Fruit fly (Drosophila melanogaster) whole organism, embryonic: ENCODE data around the gene CG45045.

Source experiments
- Abd-B ChIP-seq: fragments of 200-800 bp; sonication (Bioruptor generic); optimal IDR thresholded peaks from 2 replicates; lab custom pipeline; 2018; ENCODE audit warnings: missing biosample characterization, mild to moderate bottlenecking, missing genetic modification characterization, moderate library complexity
- Atf-2 ChIP-seq: fragments of 200-800 bp; sonication (Bioruptor generic); optimal IDR thresholded peaks from 2 replicates; lab custom pipeline; 2016; ENCODE audit warnings: missing biosample characterization, missing genetic modification characterization
- Bdp1 ChIP-seq: fragments of 200-800 bp; sonication (Bioruptor generic); optimal IDR thresholded peaks from 3 replicates; lab custom pipeline; 2016; ENCODE audit warnings: missing biosample characterization, missing genetic modification characterization
- CG10209 ChIP-seq: fragments of 200-800 bp; sonication (Bioruptor generic); optimal IDR thresholded peaks from 3 replicates; lab custom pipeline; 2017; ENCODE audit warnings: missing biosample characterization, mild to moderate bottlenecking, missing genetic modification characterization, missing genetic modification reagents
- CG12071 ChIP-seq: fragments of 200-800 bp; sonication (Bioruptor generic); optimal IDR thresholded peaks from 3 replicates; lab custom pipeline; 2018; ENCODE audit warnings: missing biosample characterization, mild to moderate bottlenecking, missing genetic modification characterization
- CG12219 ChIP-seq: fragments of 200-800 bp; sonication (Bioruptor generic); optimal IDR thresholded peaks from 3 replicates; lab custom pipeline; 2018; ENCODE audit warnings: missing biosample characterization, mild to moderate bottlenecking, missing genetic modification characterization
- CG15601 ChIP-seq: fragments of 200-800 bp; sonication (Bioruptor generic); optimal IDR thresholded peaks from 3 replicates; lab custom pipeline; 2019; ENCODE audit warnings: missing biosample characterization, mild to moderate bottlenecking, missing genetic modification characterization, moderate library complexity
- CG15696 ChIP-seq: fragments of 200-800 bp; sonication (Bioruptor generic); optimal IDR thresholded peaks from 2 replicates; lab custom pipeline; 2019; ENCODE audit warnings: missing biosample characterization, mild to moderate bottlenecking, missing genetic modification characterization, moderate library complexity
- CG2120 ChIP-seq: fragments of 200-800 bp; sonication (Bioruptor generic); optimal IDR thresholded peaks from 3 replicates; lab custom pipeline; 2016; ENCODE audit warnings: missing biosample characterization, missing genetic modification characterization
- CG30020 ChIP-seq: fragments of 200-800 bp; optimal IDR thresholded peaks from 2 replicates; lab custom pipeline; 2019; ENCODE audit warnings: missing biosample characterization, mild to moderate bottlenecking, missing genetic modification characterization, moderate library complexity
- CG3163 ChIP-seq: fragments of 200-800 bp; sonication (Bioruptor generic); optimal IDR thresholded peaks from 3 replicates; lab custom pipeline; 2016; ENCODE audit warnings: missing biosample characterization, missing genetic modification characterization
- CG3726 ChIP-seq: fragments of 200-800 bp; sonication (Bioruptor generic); IDR thresholded peaks from 3 replicates; pipeline ENCODE4, ENCODE4 v1.3.6; 2022; ENCODE audit warnings: missing biosample characterization, missing genetic modification characterization
- CG4617 ChIP-seq: fragments of 200-800 bp; sonication (Bioruptor generic); optimal IDR thresholded peaks from 3 replicates; lab custom pipeline; 2016; ENCODE audit warnings: missing biosample characterization, missing genetic modification characterization, borderline replicate concordance
- CG6272 ChIP-seq: fragments of 200-800 bp; sonication (Bioruptor generic); IDR thresholded peaks from 2 replicates; pipeline ENCODE4 v1.3.6; 2022; ENCODE audit warnings: missing biosample characterization, missing genetic modification characterization
- CG7556 ChIP-seq: fragments of 200-800 bp; sonication (Bioruptor generic); optimal IDR thresholded peaks from 2 replicates; lab custom pipeline; 2017; ENCODE audit warnings: missing biosample characterization, mild to moderate bottlenecking, missing genetic modification characterization
- CG8290 ChIP-seq, 3 experiments: fragments of 200-800 bp; sonication (Bioruptor generic); optimal IDR thresholded peaks; 2 replicates each; lab custom pipeline; 2016 to 2019; ENCODE audit warnings: missing biosample characterization in 3 of 3, missing genetic modification characterization in 3 of 3, mild to moderate bottlenecking in 2 of 3, moderate library complexity in 1 of 3
- CG9817 ChIP-seq: fragments of 200-800 bp; sonication (Bioruptor generic); optimal IDR thresholded peaks from 2 replicates; lab custom pipeline; 2018; ENCODE audit warnings: missing biosample characterization, mild to moderate bottlenecking, missing genetic modification characterization, moderate library complexity
- CG9876 ChIP-seq: fragments of 200-800 bp; sonication (Bioruptor generic); optimal IDR thresholded peaks from 2 replicates; lab custom pipeline; 2016; ENCODE audit warnings: missing biosample characterization, missing genetic modification characterization
- D19A ChIP-seq: fragments of 200-800 bp; optimal IDR thresholded peaks from 3 replicates; lab custom pipeline; 2019; ENCODE audit warnings: missing biosample characterization, mild to moderate bottlenecking, missing genetic modification characterization, moderate library complexity
- Dip3 ChIP-seq: fragments of 200-800 bp; sonication (Bioruptor generic); optimal IDR thresholded peaks from 3 replicates; lab custom pipeline; 2016; ENCODE audit warnings: missing biosample characterization, missing genetic modification characterization
- Dll ChIP-seq: fragments of 200-800 bp; sonication (Bioruptor generic); IDR thresholded peaks from 4 replicates; pipeline ENCODE4 v1.3.6; 2022; ENCODE audit warnings: missing biosample characterization, missing genetic modification characterization; ENCODE audit not compliant: partially characterized antibody
- Dref ChIP-seq: fragments of 200-800 bp; sonication (Bioruptor generic); IDR thresholded peaks from 2 replicates; pipeline ENCODE4 v1.3.6; 2022; ENCODE audit warnings: missing biosample characterization, missing genetic modification characterization
- HLH54F ChIP-seq: fragments of 200-800 bp; sonication (Bioruptor generic); optimal IDR thresholded peaks from 3 replicates; lab custom pipeline; 2016; ENCODE audit warnings: missing biosample characterization, missing genetic modification characterization
- NfI ChIP-seq: fragments of 200-800 bp; sonication (Bioruptor generic); optimal IDR thresholded peaks from 3 replicates; lab custom pipeline; 2018; ENCODE audit warnings: missing biosample characterization, mild to moderate bottlenecking, missing genetic modification characterization, moderate library complexity
- Scr ChIP-seq: fragments of 200-800 bp; sonication (Bioruptor generic); IDR thresholded peaks from 2 replicates; pipeline ENCODE4 v1.3.6; 2022; ENCODE audit warnings: missing biosample characterization, missing genetic modification characterization; ENCODE audit not compliant: partially characterized antibody
- Six4 ChIP-seq: fragments of 200-800 bp; sonication (Bioruptor generic); optimal IDR thresholded peaks from 2 replicates; lab custom pipeline; 2016; ENCODE audit warnings: missing biosample characterization, missing genetic modification characterization
- Spps ChIP-seq: fragments of 200-800 bp; sonication (Bioruptor generic); optimal IDR thresholded peaks from 2 replicates; lab custom pipeline; 2018; ENCODE audit warnings: missing biosample characterization, mild to moderate bottlenecking, missing genetic modification characterization
- Stat92E ChIP-seq, 3 experiments: fragments of >200 bp in 2 of 3; fragments of 200-800 bp in 1 of 3; sonication (Bioruptor generic) in 1 of 3; optimal IDR thresholded peaks; 2 replicates each; lab custom pipeline; 2017 to 2019; ENCODE audit warnings: missing biosample characterization in 3 of 3, missing genetic modification characterization in 3 of 3, mild to moderate bottlenecking in 1 of 3, moderate library complexity in 1 of 3
- Taf1 ChIP-seq: fragments of 200-800 bp; sonication (Bioruptor generic); IDR thresholded peaks from 2 replicates; pipeline ENCODE4 v1.3.6; 2022; ENCODE audit warnings: missing biosample characterization, missing genetic modification characterization
- Xrp1 ChIP-seq: fragments of 200-800 bp; sonication (Bioruptor generic); IDR thresholded peaks from 2 replicates; pipeline ENCODE4 v1.3.6; 2022; ENCODE audit warnings: missing biosample characterization, missing genetic modification characterization
- ase ChIP-seq: fragments of 200-800 bp; sonication (Bioruptor generic); IDR thresholded peaks from 3 replicates; pipeline ENCODE4 v1.3.6; 2022; ENCODE audit warnings: missing biosample characterization, missing genetic modification characterization
- bbx ChIP-seq: fragments of 200-800 bp; sonication (Bioruptor generic); IDR thresholded peaks from 2 replicates; pipeline ENCODE4 v1.3.6; 2022; ENCODE audit warnings: missing biosample characterization, missing genetic modification characterization; ENCODE audit not compliant: partially characterized antibody
- bsh ChIP-seq, 2 experiments: fragments of 200-800 bp; sonication (Bioruptor generic); optimal IDR thresholded peaks; 2 replicates each; lab custom pipeline; 2017 to 2018; ENCODE audit warnings: mild to moderate bottlenecking in 2 of 2, missing biosample characterization in 2 of 2, missing genetic modification characterization in 2 of 2, moderate library complexity in 1 of 2
- cas ChIP-seq: fragments of 200-800 bp; sonication (Bioruptor generic); IDR thresholded peaks from 2 replicates; pipeline ENCODE4 v1.3.6; 2022; ENCODE audit warnings: missing biosample characterization, missing genetic modification characterization
- crp ChIP-seq, 2 experiments: fragments of 200-800 bp; sonication (Bioruptor generic); optimal IDR thresholded peaks; 2 replicates in 1 of 2; 3 replicates in 1 of 2; lab custom pipeline; 2017; ENCODE audit warnings: missing biosample characterization in 2 of 2, missing genetic modification characterization in 2 of 2, mild to moderate bottlenecking in 1 of 2, moderate library complexity in 1 of 2
- gem ChIP-seq: fragments of 200-800 bp; sonication (Bioruptor generic); optimal IDR thresholded peaks from 2 replicates; lab custom pipeline; 2019; ENCODE audit warnings: missing biosample characterization, mild to moderate bottlenecking, missing genetic modification characterization, moderate library complexity
- grau ChIP-seq: fragments of 200-800 bp; optimal IDR thresholded peaks from 3 replicates; lab custom pipeline; 2019; ENCODE audit warnings: missing biosample characterization, mild to moderate bottlenecking, missing genetic modification characterization, moderate library complexity
- insv ChIP-seq, 2 experiments: fragments of 200-800 bp; sonication (Bioruptor generic); optimal IDR thresholded peaks; 3 replicates each; lab custom pipeline; 2016 to 2018; ENCODE audit warnings: missing biosample characterization in 2 of 2, missing genetic modification characterization in 2 of 2
- jigr1 ChIP-seq: fragments of 200-800 bp; sonication (Bioruptor generic); IDR thresholded peaks from 3 replicates; pipeline ENCODE4 v1.3.6; 2022; ENCODE audit warnings: missing biosample characterization, missing genetic modification characterization
- lilli ChIP-seq: fragments of 200-800 bp; sonication (Bioruptor generic); optimal IDR thresholded peaks from 3 replicates; lab custom pipeline; 2016; ENCODE audit warnings: missing biosample characterization, missing genetic modification characterization
- mirr ChIP-seq: fragments of 200-800 bp; sonication (Bioruptor generic); optimal IDR thresholded peaks from 3 replicates; lab custom pipeline; 2018; ENCODE audit warnings: missing biosample characterization, mild to moderate bottlenecking, missing genetic modification characterization
- nerfin-1 ChIP-seq: fragments of 200-800 bp; sonication (Bioruptor generic); optimal IDR thresholded peaks from 3 replicates; lab custom pipeline; 2019; ENCODE audit warnings: missing biosample characterization, mild to moderate bottlenecking, missing genetic modification characterization, moderate library complexity
- repo ChIP-seq: fragments of 200-800 bp; sonication (Bioruptor generic); optimal IDR thresholded peaks from 2 replicates; lab custom pipeline; 2016; ENCODE audit warnings: missing biosample characterization, missing genetic modification characterization
- slou ChIP-seq: fragments of 200-800 bp; sonication (Bioruptor generic); optimal IDR thresholded peaks from 3 replicates; lab custom pipeline; 2016; ENCODE audit warnings: missing biosample characterization, missing genetic modification characterization
- tap ChIP-seq: fragments of 200-800 bp; optimal IDR thresholded peaks from 3 replicates; lab custom pipeline; 2019; ENCODE audit warnings: missing biosample characterization, mild to moderate bottlenecking, missing genetic modification characterization, moderate library complexity
- tin ChIP-seq: fragments of 200-800 bp; sonication (Bioruptor generic); optimal IDR thresholded peaks from 3 replicates; lab custom pipeline; 2016; ENCODE audit warnings: missing biosample characterization, missing genetic modification characterization
- zfh1 ChIP-seq: fragments of 200-800 bp; sonication (Bioruptor generic); IDR thresholded peaks from 3 replicates; pipeline ENCODE4 v1.3.6; 2022; ENCODE audit warnings: missing biosample characterization, missing genetic modification characterization

CG45045 gene

DNA sequence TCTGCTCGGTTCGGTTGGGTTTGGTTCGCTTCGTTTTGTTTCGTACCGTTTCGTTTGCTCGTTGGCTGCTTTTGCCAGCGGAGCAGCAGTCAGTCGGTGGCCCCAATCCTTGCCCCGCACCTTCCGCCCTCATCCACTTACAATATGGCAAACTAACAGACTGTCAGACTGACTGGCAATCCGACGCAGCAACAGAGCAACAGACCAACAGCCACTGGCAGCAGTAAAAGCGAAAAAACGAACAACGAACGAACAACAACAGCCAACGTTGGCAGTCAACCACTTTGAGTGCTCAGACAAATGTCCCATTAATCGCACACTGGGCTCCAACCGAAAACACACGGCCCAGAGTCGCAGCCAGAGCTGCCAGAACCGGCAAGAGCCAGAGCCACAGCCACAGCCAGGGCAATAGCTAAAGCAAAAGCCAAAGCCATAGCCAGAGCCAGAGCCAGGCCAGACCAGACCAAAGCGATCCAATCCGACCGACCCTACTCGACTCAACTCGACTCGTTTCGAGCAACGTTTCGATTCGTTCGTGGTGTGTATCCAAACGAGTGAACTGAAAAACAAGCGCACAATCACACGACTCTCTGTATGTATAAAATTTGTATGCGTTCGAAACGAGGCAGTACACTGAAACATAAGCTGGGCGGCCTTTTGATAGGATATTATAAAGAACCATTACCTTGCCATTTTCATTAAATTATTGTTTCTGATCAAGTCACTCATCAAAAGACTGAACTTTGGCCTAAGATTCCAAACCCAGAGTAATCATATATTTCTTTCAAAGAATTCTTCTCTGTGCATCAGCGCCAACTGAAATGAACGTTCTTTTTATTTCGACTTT lies 36.5 kb downstream of the CG45045 start (continued):
- peak; percentile 99 for TF ChIP-seq CG2120 (GFP tag; lab: Kevin White, UChicago)
- TF ChIP-seq Bdp1 (GFP tag; lab: Kevin White, UChicago) = peak; percentile 95
- peak; percentile 99 for TF ChIP-seq CG12219 (GFP tag; lab: Kevin White, UChicago)
- TF ChIP-seq NfI (GFP tag; lab: Kevin White, UChicago) = peak; percentile 99
- peak; percentile 84 for TF ChIP-seq CG15696 (tag; lab: Kevin White, UChicago)
- TF ChIP-seq CG8290 (GFP tag; optimal IDR thresholded peaks at IDR 0.05; lab: Kevin White, UChicago) = peak; percentile 98
- TF ChIP-seq CG8290 (tag; optimal IDR thresholded peaks at IDR 0.05; lab: Kevin White, UChicago) = peak; percentile 75 to 99
- TF ChIP-seq Taf1 = peak; percentile 98
- TF ChIP-seq crp (GFP tag; optimal IDR thresholded peaks at IDR 0.05; lab: Kevin White, UChicago) = peak in 1 of 2 experiments; percentile 73
- peak; percentile 99 for TF ChIP-seq zfh1
- peak; percentile 96 for TF ChIP-seq CG15601 (tag; lab: Kevin White, UChicago)
- peak; percentile 39 for TF ChIP-seq Dref (GFP tag; lab: Robert Waterston, UW)
- peak; percentile 99 for TF ChIP-seq slou (GFP tag; lab: Kevin White, UChicago)
- peak; percentile 99 for TF ChIP-seq HLH54F (GFP tag; lab: Kevin White, UChicago)
- TF ChIP-seq Scr = no peak
- no peak for TF ChIP-seq bbx (GFP tag; lab: Robert Waterston, UW)
- peak; percentile 98 for TF ChIP-seq grau (tag; lab: Kevin White, UChicago)
- TF ChIP-seq CG30020 (tag; lab: Kevin White, UChicago) = peak; percentile 80
- TF ChIP-seq tap (tag; lab: Kevin White, UChicago) = peak; percentile 98
- peak; percentile 99 for TF ChIP-seq lilli (GFP tag; lab: Kevin White, UChicago)
- peak; percentile 68 for TF ChIP-seq mirr (GFP tag; lab: Kevin White, UChicago)
- TF ChIP-seq repo = peak; percentile 99
- peak; percentile 99 for TF ChIP-seq Six4 (GFP tag; lab: Kevin White, UChicago)
- TF ChIP-seq Atf-2 (GFP tag; lab: Kevin White, UChicago) = peak; percentile 99
- peak; percentile 99 for TF ChIP-seq CG10209 (GFP tag; lab: Kevin White, UChicago)
- no peak for TF ChIP-seq Dll (GFP tag; lab: Robert Waterston, UW)
- peak; percentile 97 for TF ChIP-seq CG9817
- TF ChIP-seq CG6272 (GFP tag; lab: Robert Waterston, UW) = peak; percentile 98
- TF ChIP-seq CG3726 = peak; percentile 99
- TF ChIP-seq cas (GFP tag; lab: Robert Waterston, UW) = peak; percentile 97
- TF ChIP-seq ase (GFP tag; lab: Robert Waterston, UW) = peak; percentile 99
- TF ChIP-seq Dip3 (GFP tag; lab: Kevin White, UChicago) = peak; percentile 99
- TF ChIP-seq D19A = peak; percentile 96
- peak; percentile 94 for TF ChIP-seq nerfin-1 (tag; lab: Kevin White, UChicago)
- peak; percentile 98 for TF ChIP-seq CG9876 (GFP tag; lab: Kevin White, UChicago)
- peak; percentile 99 for TF ChIP-seq tin (GFP tag; lab: Kevin White, UChicago)
- peak; percentile 99 for TF ChIP-seq CG7556
- TF ChIP-seq CG12071 = peak; percentile 99
- peak in 1 of 3 experiments; percentile 96 for TF ChIP-seq Stat92E (GFP tag; optimal IDR thresholded peaks at IDR 0.05; lab: Kevin White, UChicago)
- TF ChIP-seq Abd-B (GFP tag; lab: Kevin White, UChicago) = peak; percentile 99
- TF ChIP-seq CG4617 (GFP tag; lab: Kevin White, UChicago) = peak; percentile 99
- TF ChIP-seq Spps = peak; percentile 97
- TF ChIP-seq bsh (GFP tag; optimal IDR thresholded peaks at IDR 0.05; lab: Kevin White, UChicago) = peak; percentile 99 to 100
- peak; percentile 68 to 72 for TF ChIP-seq insv (GFP tag; optimal IDR thresholded peaks at IDR 0.05; lab: Kevin White, UChicago)
- peak; percentile 99 for TF ChIP-seq gem (tag; lab: Kevin White, UChicago)
- TF ChIP-seq jigr1 (GFP tag; lab: Robert Waterston, UW) = peak; percentile 97
- TF ChIP-seq Xrp1 (GFP tag; lab: Robert Waterston, UW) = peak; percentile 99
- TF ChIP-seq CG3163 (GFP tag; lab: Kevin White, UChicago) = peak; percentile 93
